Worm (Caenorhabditis elegans) whole organism, L2 larva: Measurements from ENCODE around the gene F13H8.12.

Experiments
- C34F6.9 ChIP-seq: fragments of 150-350 bp; optimal IDR thresholded peaks from 2 replicates; lab custom pipeline; 2014; ENCODE audit warnings: missing biosample characterization, missing genetic modification characterization
- F13H6.1 ChIP-seq: sonication (generic microtip); optimal IDR thresholded peaks from 2 replicates; lab custom pipeline; 2016; ENCODE audit warnings: missing genetic modification characterization, missing compliant biosample characterization
- R02D3.7 ChIP-seq: fragments of 150-350 bp; optimal IDR thresholded peaks from 2 replicates; lab custom pipeline; 2014; ENCODE audit warnings: missing biosample characterization, missing genetic modification characterization
- alr-1 ChIP-seq: fragments of 150-350 bp; optimal IDR thresholded peaks from 2 replicates; lab custom pipeline; 2014; ENCODE audit warnings: missing biosample characterization, missing genetic modification characterization
- ama-1 ChIP-seq: fragments of 150-350 bp; optimal IDR thresholded peaks from 2 replicates; lab custom pipeline; 2018; ENCODE audit warnings: inconsistent platforms
- blmp-1 ChIP-seq: sonication (generic microtip); optimal IDR thresholded peaks from 2 replicates; lab custom pipeline; 2017; ENCODE audit warnings: missing genetic modification characterization, mild to moderate bottlenecking, missing compliant biosample characterization, antibody characterized with exemption, moderate library complexity; ENCODE audit not compliant: insufficient read depth
- ceh-16 ChIP-seq: fragments of 150-350 bp; optimal IDR thresholded peaks from 2 replicates; lab custom pipeline; 2014; ENCODE audit warnings: missing biosample characterization, missing genetic modification characterization
- ceh-82 ChIP-seq: fragments of 150-350 bp; optimal IDR thresholded peaks from 2 replicates; lab custom pipeline; 2014; ENCODE audit warnings: missing biosample characterization, missing genetic modification characterization
- crh-2 ChIP-seq: sonication (generic microtip); optimal IDR thresholded peaks from 2 replicates; lab custom pipeline; 2017; ENCODE audit warnings: missing biosample characterization, missing genetic modification characterization
- dmd-4 ChIP-seq: sonication (generic microtip); optimal IDR thresholded peaks from 2 replicates; lab custom pipeline; 2017; ENCODE audit warnings: missing biosample characterization, missing genetic modification characterization
- egl-27 ChIP-seq: sonication (generic microtip); optimal IDR thresholded peaks from 3 replicates; lab custom pipeline; 2017; ENCODE audit warnings: missing biosample characterization, missing genetic modification reagents, missing genetic modification characterization
- elt-1 ChIP-seq: fragments of 150-350 bp; optimal IDR thresholded peaks from 2 replicates; lab custom pipeline; 2014; ENCODE audit warnings: missing biosample characterization, missing genetic modification characterization
- elt-3 ChIP-seq: sonication (generic microtip); optimal IDR thresholded peaks from 2 replicates; lab custom pipeline; 2017; ENCODE audit warnings: missing biosample characterization, missing genetic modification characterization
- fos-1 ChIP-seq: fragments of 150-350 bp; optimal IDR thresholded peaks from 2 replicates; lab custom pipeline; 2014; ENCODE audit warnings: missing biosample characterization, missing genetic modification characterization
- gmeb-1 ChIP-seq: fragments of 150-350 bp; optimal IDR thresholded peaks from 2 replicates; lab custom pipeline; 2014; ENCODE audit warnings: missing biosample characterization, missing genetic modification characterization
- lin-11 ChIP-seq: fragments of 150-350 bp; sonication (generic microtip); optimal IDR thresholded peaks from 2 replicates; lab custom pipeline; 2014; ENCODE audit warnings: missing biosample characterization, missing genetic modification characterization, inconsistent platforms, mixed read lengths
- lin-13 ChIP-seq: fragments of 150-350 bp; optimal IDR thresholded peaks from 2 replicates; lab custom pipeline; 2014; ENCODE audit warnings: missing biosample characterization, missing genetic modification reagents, missing genetic modification characterization
- lin-39 ChIP-seq: fragments of 150-350 bp; optimal IDR thresholded peaks from 2 replicates; lab custom pipeline; 2014; ENCODE audit warnings: missing biosample characterization, missing genetic modification reagents, missing genetic modification characterization
- lsy-2 ChIP-seq, 2 experiments: fragments of 150-350 bp in 1 of 2; sonication (generic microtip) in 1 of 2; optimal IDR thresholded peaks; 2 replicates each; lab custom pipeline; 2014 to 2017; ENCODE audit warnings: missing biosample characterization in 2 of 2, missing genetic modification characterization in 2 of 2
- mab-5 ChIP-seq: fragments of 150-350 bp; optimal IDR thresholded peaks from 2 replicates; lab custom pipeline; 2014; ENCODE audit warnings: missing biosample characterization, missing genetic modification characterization
- mbf-1 ChIP-seq: sonication (generic microtip); optimal IDR thresholded peaks from 2 replicates; lab custom pipeline; 2017; ENCODE audit warnings: missing biosample characterization, missing genetic modification characterization
- mdl-1 ChIP-seq, 2 experiments: fragments of 150-350 bp in 1 of 2; sonication (generic microtip) in 1 of 2; optimal IDR thresholded peaks; 2 replicates each; lab custom pipeline; 2017; ENCODE audit warnings: missing biosample characterization in 2 of 2, missing genetic modification characterization in 2 of 2
- nhr-12 ChIP-seq: fragments of 150-350 bp; optimal IDR thresholded peaks from 2 replicates; lab custom pipeline; 2014; ENCODE audit warnings: missing biosample characterization, missing genetic modification characterization
- nhr-129 ChIP-seq: fragments of 150-350 bp; optimal IDR thresholded peaks from 2 replicates; lab custom pipeline; 2014; ENCODE audit warnings: missing biosample characterization, missing genetic modification characterization
- nhr-21 ChIP-seq: fragments of 150-350 bp; optimal IDR thresholded peaks from 2 replicates; lab custom pipeline; 2014; ENCODE audit warnings: missing biosample characterization, missing genetic modification characterization
- nhr-23 ChIP-seq: fragments of 150-350 bp; optimal IDR thresholded peaks from 2 replicates; lab custom pipeline; 2014; ENCODE audit warnings: missing biosample characterization, missing genetic modification reagents, missing genetic modification characterization
- nhr-237 ChIP-seq: fragments of 150-350 bp; optimal IDR thresholded peaks from 2 replicates; lab custom pipeline; 2014; ENCODE audit warnings: missing biosample characterization, missing genetic modification characterization
- nhr-25 ChIP-seq: fragments of 150-350 bp; sonication (generic microtip); optimal IDR thresholded peaks from 3 replicates; lab custom pipeline; 2014; ENCODE audit warnings: missing biosample characterization, missing genetic modification characterization
- nhr-6 ChIP-seq: fragments of 150-350 bp; optimal IDR thresholded peaks from 2 replicates; lab custom pipeline; 2014; ENCODE audit warnings: missing biosample characterization, missing genetic modification characterization
- nhr-77 ChIP-seq: fragments of 150-350 bp; optimal IDR thresholded peaks from 2 replicates; lab custom pipeline; 2014; ENCODE audit warnings: missing biosample characterization, missing genetic modification characterization
- peb-1 ChIP-seq: fragments of 150-350 bp; optimal IDR thresholded peaks from 2 replicates; lab custom pipeline; 2014; ENCODE audit warnings: missing biosample characterization, missing genetic modification characterization
- sem-4 ChIP-seq: fragments of 150-350 bp; optimal IDR thresholded peaks from 2 replicates; lab custom pipeline; 2014; ENCODE audit warnings: missing biosample characterization, missing genetic modification reagents, missing genetic modification characterization
- sma-3 ChIP-seq: sonication (generic microtip); optimal IDR thresholded peaks from 2 replicates; lab custom pipeline; 2016; ENCODE audit warnings: missing genetic modification reagents, missing genetic modification characterization, missing compliant biosample characterization
- sma-9 ChIP-seq, 2 experiments: fragments of 150-350 bp in 1 of 2; sonication (generic microtip) in 1 of 2; optimal IDR thresholded peaks; 2 replicates each; lab custom pipeline; 2014 to 2016; ENCODE audit warnings: missing genetic modification characterization in 2 of 2, mild to moderate bottlenecking in 1 of 2, missing biosample characterization in 1 of 2, missing compliant biosample characterization in 1 of 2, missing genetic modification reagents in 1 of 2, moderate library complexity in 1 of 2
- snpc-4 ChIP-seq: fragments of 150-350 bp; optimal IDR thresholded peaks from 2 replicates; lab custom pipeline; 2014; ENCODE audit warnings: missing biosample characterization, missing genetic modification characterization
- unc-39 ChIP-seq: fragments of 150-350 bp; optimal IDR thresholded peaks from 2 replicates; lab custom pipeline; 2014; ENCODE audit warnings: missing biosample characterization, missing genetic modification characterization
- unc-55 ChIP-seq: fragments of 150-350 bp; sonication (generic microtip); optimal IDR thresholded peaks from 3 replicates; lab custom pipeline; 2014; ENCODE audit warnings: missing biosample characterization, missing genetic modification reagents, missing genetic modification characterization
- unc-62 ChIP-seq: fragments of 150-350 bp; optimal IDR thresholded peaks from 2 replicates; lab custom pipeline; 2014; ENCODE audit warnings: missing biosample characterization, missing genetic modification reagents, missing genetic modification characterization
- zag-1 ChIP-seq: fragments of 150-350 bp; optimal IDR thresholded peaks from 2 replicates; lab custom pipeline; 2014; ENCODE audit warnings: missing biosample characterization, missing genetic modification characterization
- ztf-1 ChIP-seq: fragments of 200-800 bp; sonication (Bioruptor generic); conservative IDR thresholded peaks from 2 replicates; pipeline ENCODE4 v1.3.6; 2022; ENCODE audit warnings: missing genetic modification characterization, missing compliant biosample characterization
- ztf-11 ChIP-seq: sonication (generic microtip); optimal IDR thresholded peaks from 2 replicates; lab custom pipeline; 2017; ENCODE audit warnings: missing biosample characterization, missing genetic modification characterization
- ztf-4 ChIP-seq: fragments of 150-350 bp; optimal IDR thresholded peaks from 2 replicates; lab custom pipeline; 2014; ENCODE audit warnings: missing biosample characterization, missing genetic modification characterization

F13H8.12 gene

ce11 chrII:6248029-6248428 lies 14.3 kb upstream of the F13H8.12 start:
- TF ChIP-seq nhr-77 (tag; lab: Kevin White, UChicago) (no peak), egl-27 (tag; lab: Kevin White, UChicago) (no peak), sma-9 (GFP tag; optimal IDR thresholded peaks at IDR 0.05; lab: Kevin White, UChicago) (no peak), sma-9 (tag; optimal IDR thresholded peaks at IDR 0.05; lab: Kevin White, UChicago) (no peak), nhr-237 (tag; lab: Kevin White, UChicago) (no peak), nhr-12 (tag; lab: Kevin White, UChicago) (no peak), C34F6.9 (tag; lab: Kevin White, UChicago) (no peak), lsy-2 (tag; optimal IDR thresholded peaks at IDR 0.05; lab: Kevin White, UChicago) (no peak), ceh-82 (tag; lab: Kevin White, UChicago) (no peak), ztf-4 (tag; lab: Kevin White, UChicago) (no peak), elt-1 (tag; lab: Kevin White, UChicago) (no peak), ztf-11 (no peak), alr-1 (tag; lab: Kevin White, UChicago) (no peak), unc-62 (GFP tag; lab: Kevin White, UChicago) (no peak), crh-2 (no peak), fos-1 (tag; lab: Kevin White, UChicago) (no peak), gmeb-1 (tag; lab: Kevin White, UChicago) (no peak)

DNA sequence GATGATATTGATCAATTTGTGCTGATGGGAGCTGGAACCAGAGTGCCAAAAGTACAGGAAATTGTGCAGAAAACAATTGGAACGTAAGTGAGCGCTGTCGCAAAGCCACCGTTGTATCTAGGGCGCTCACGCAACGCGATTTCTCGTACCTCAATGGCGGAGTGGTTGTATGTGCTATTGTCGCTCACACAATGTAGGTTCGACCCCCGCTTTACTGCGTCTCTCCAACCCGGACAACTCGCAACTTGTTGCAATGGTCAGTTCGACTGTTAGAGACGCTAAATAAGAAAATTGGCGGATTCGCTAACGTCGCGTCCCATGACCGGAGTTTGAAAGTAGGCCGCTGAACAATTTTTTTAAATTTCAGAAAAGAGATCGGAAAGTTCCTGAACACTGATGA lies 13.8 kb upstream of the F13H8.12 start:
- TF ChIP-seq elt-3 (no peak), lsy-2 (tag; optimal IDR thresholded peaks at IDR 0.05; lab: Kevin White, UChicago) (peak; percentile 11 to 36), nhr-12 (tag; lab: Kevin White, UChicago) (no peak), lin-11 (tag; lab: Kevin White, UChicago) (peak; percentile 54), lin-13 (GFP tag; lab: Kevin White, UChicago) (no peak), nhr-77 (tag; lab: Kevin White, UChicago) (no peak), sma-3 (GFP tag; lab: Kevin White, UChicago) (peak; percentile 68), blmp-1 (no peak), sem-4 (tag; lab: Kevin White, UChicago) (peak; percentile 7), crh-2 (peak; percentile 29), fos-1 (tag; lab: Kevin White, UChicago) (peak; percentile 40), nhr-25 (tag; lab: Kevin White, UChicago) (no peak), R02D3.7 (no peak), zag-1 (tag; lab: Kevin White, UChicago) (peak; percentile 9), gmeb-1 (tag; lab: Kevin White, UChicago) (peak; percentile 69), nhr-23 (tag; lab: Kevin White, UChicago) (no peak), F13H6.1 (peak; percentile 56), nhr-6 (tag; lab: Kevin White, UChicago) (no peak), sma-9 (GFP tag; optimal IDR thresholded peaks at IDR 0.05; lab: Kevin White, UChicago) (peak; percentile 67), sma-9 (tag; optimal IDR thresholded peaks at IDR 0.05; lab: Kevin White, UChicago) (no peak), C34F6.9 (tag; lab: Kevin White, UChicago) (peak; percentile 52), mab-5 (tag; lab: Kevin White, UChicago) (no peak), nhr-21 (peak; percentile 22), ztf-1 (GFP tag; lab: Robert Waterston, UW) (no peak), nhr-129 (tag; lab: Kevin White, UChicago) (peak; percentile 85), unc-55 (GFP tag; lab: Kevin White, UChicago) (peak; percentile 30), mdl-1 (tag; optimal IDR thresholded peaks at IDR 0.05; lab: Kevin White, UChicago) (no peak), ceh-16 (tag; lab: Kevin White, UChicago) (no peak), dmd-4 (tag; lab: Kevin White, UChicago) (no peak), ztf-4 (tag; lab: Kevin White, UChicago) (no peak), ztf-11 (no peak)

ce11 chrII:6250782-6251461 lies 11.4 kb upstream of the F13H8.12 start, which contains the start of gene phb-2:
TSS of gene phb-2 (plus strand) at chrII:6251411.
- TF ChIP-seq lin-13 (GFP tag; lab: Kevin White, UChicago) (peak; percentile 65), gmeb-1 (tag; lab: Kevin White, UChicago) (peak; percentile 98), snpc-4 (tag; lab: Kevin White, UChicago) (peak; percentile 3), nhr-21 (peak; percentile 68), nhr-25 (tag; lab: Kevin White, UChicago) (peak; percentile 75), elt-3 (no peak), mbf-1 (tag; lab: Kevin White, UChicago) (no peak), fos-1 (tag; lab: Kevin White, UChicago) (peak; percentile 62), nhr-129 (tag; lab: Kevin White, UChicago) (peak; percentile 92), unc-55 (GFP tag; lab: Kevin White, UChicago) (peak; percentile 93), sem-4 (tag; lab: Kevin White, UChicago) (no peak), ztf-11 (no peak), lin-11 (tag; lab: Kevin White, UChicago) (peak; percentile 74), F13H6.1 (peak; percentile 65), dmd-4 (tag; lab: Kevin White, UChicago) (no peak), crh-2 (peak; percentile 89), nhr-12 (tag; lab: Kevin White, UChicago) (no peak), sma-9 (GFP tag; optimal IDR thresholded peaks at IDR 0.05; lab: Kevin White, UChicago) (peak; percentile 70), sma-9 (tag; optimal IDR thresholded peaks at IDR 0.05; lab: Kevin White, UChicago) (no peak), peb-1 (no peak), unc-39 (tag; lab: Kevin White, UChicago) (no peak), unc-62 (GFP tag; lab: Kevin White, UChicago) (no peak), sma-3 (GFP tag; lab: Kevin White, UChicago) (peak; percentile 66), mab-5 (tag; lab: Kevin White, UChicago) (peak; percentile 43), ztf-1 (GFP tag; lab: Robert Waterston, UW) (no peak), lin-39 (tag; lab: Kevin White, UChicago) (no peak), elt-1 (tag; lab: Kevin White, UChicago) (no peak), lsy-2 (tag; optimal IDR thresholded peaks at IDR 0.05; lab: Kevin White, UChicago) (peak; percentile 66 to 90), ztf-4 (tag; lab: Kevin White, UChicago) (peak; percentile 72), nhr-6 (tag; lab: Kevin White, UChicago) (peak; percentile 43), C34F6.9 (tag; lab: Kevin White, UChicago) (peak; percentile 84), ceh-82 (tag; lab: Kevin White, UChicago) (peak; percentile 11), ama-1 (lab: Kevin White, UChicago) (peak; percentile 23)
